Fruit fly (Drosophila melanogaster): ENCODE data around the gene eff.

- TF ChIP-seq CG8478 (optimal IDR thresholded peaks at IDR 0.05): no peak
- no peak for TF ChIP-seq CTCF (optimal IDR thresholded peaks at IDR 0.05)
Observed at dm6 chr3R:14779733-14780278, 38.7 kb upstream of the eff start.
